Worm (Caenorhabditis elegans): ENCODE measurements around the gene oac-24.
"Not testable (repeated sequence)": the region's sequence is repeated elsewhere in the genome, so short reads cannot be mapped to it uniquely, and the experiment has no call there.

oac-24 gene

DNA sequence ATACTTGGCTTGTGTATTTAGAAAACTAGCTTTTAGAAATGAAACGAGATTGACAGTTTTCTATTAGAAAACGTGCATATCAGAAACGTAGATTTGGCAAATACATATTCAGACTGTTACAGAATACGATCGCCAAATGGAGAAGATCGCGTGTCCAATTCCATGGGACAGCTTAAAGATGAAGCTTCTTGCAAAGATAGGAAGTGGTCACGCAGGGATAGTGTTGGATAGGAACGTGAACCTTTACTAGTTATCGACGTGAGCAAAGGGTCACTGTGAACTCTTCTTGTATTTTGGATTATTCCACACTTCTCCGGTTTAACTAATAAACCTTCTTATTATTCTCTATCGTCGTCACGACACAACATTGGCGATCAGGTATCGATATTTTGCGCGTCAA lies 50.1 kb downstream of the oac-24 start, which contains the start of gene bgnt-1.4:
bgnt-1.4 (plus strand) TSS at position 301 of the 400 bp plus-strand sequence.
- not testable (repeated sequence) for TF ChIP-seq aly-1 (tag; optimal IDR thresholded peaks at IDR 0.05); hmg-4 (GFP tag; optimal IDR thresholded peaks at IDR 0.05); ama-1 (optimal IDR thresholded peaks at IDR 0.05)
